Worm (Caenorhabditis elegans): ENCODE data around the gene CC8.3.

Gene CC8.3

ce11 chrIV:3652784-3653383, 10.8 kb upstream of the CC8.3 start:
- TF ChIP-seq F13C5.2 (tag; optimal IDR thresholded peaks at IDR 0.05) (no peak), aly-1 (tag; optimal IDR thresholded peaks at IDR 0.05) (no peak), ama-1 (optimal IDR thresholded peaks at IDR 0.05) (no peak), ceh-36 (tag; optimal IDR thresholded peaks at IDR 0.05) (no peak), hmbx-1 (tag; optimal IDR thresholded peaks at IDR 0.05) (no peak), pes-1 (GFP tag; IDR thresholded peaks at IDR 0.05) (no peak), hmg-4 (GFP tag; optimal IDR thresholded peaks at IDR 0.05) (no peak), flt-1 (GFP tag; IDR thresholded peaks at IDR 0.05) (no peak), B0310.2 (tag; optimal IDR thresholded peaks at IDR 0.05) (no peak), tra-4 (tag; optimal IDR thresholded peaks at IDR 0.05) (no peak), hnd-1 (tag; optimal IDR thresholded peaks at IDR 0.05) (no peak), ceh-13 (GFP tag; optimal IDR thresholded peaks at IDR 0.05) (no peak), tbx-37 (GFP tag; conservative IDR thresholded peaks at IDR 0.05) (no peak), ets-7 (tag; optimal IDR thresholded peaks at IDR 0.05) (no peak), scrt-1 (GFP tag; IDR thresholded peaks at IDR 0.05) (no peak), sea-1 (GFP tag; conservative IDR thresholded peaks at IDR 0.05) (no peak), tbx-11 (GFP tag; IDR thresholded peaks at IDR 0.05) (no peak)

ce11 chrIV:3652223-3652622, 10.1 kb upstream of the CC8.3 start:
- no peak for TF ChIP-seq hmbx-1 (tag; optimal IDR thresholded peaks at IDR 0.05)
- no peak for TF ChIP-seq ceh-13 (GFP tag; optimal IDR thresholded peaks at IDR 0.05)
- no peak for TF ChIP-seq ets-7 (tag; optimal IDR thresholded peaks at IDR 0.05)
- TF ChIP-seq flt-1 (GFP tag; IDR thresholded peaks at IDR 0.05), result no peak
- no peak for TF ChIP-seq pes-1 (GFP tag; IDR thresholded peaks at IDR 0.05)
- TF ChIP-seq tra-4 (tag; optimal IDR thresholded peaks at IDR 0.05), result no peak
- no peak for TF ChIP-seq tbx-37 (GFP tag; conservative IDR thresholded peaks at IDR 0.05)
- TF ChIP-seq sea-1 (GFP tag; conservative IDR thresholded peaks at IDR 0.05), result no peak
- no peak for TF ChIP-seq hnd-1 (tag; optimal IDR thresholded peaks at IDR 0.05)
- no peak for TF ChIP-seq scrt-1 (GFP tag; IDR thresholded peaks at IDR 0.05)
- no peak for TF ChIP-seq tbx-11 (GFP tag; IDR thresholded peaks at IDR 0.05)
- no peak for TF ChIP-seq aly-1 (tag; optimal IDR thresholded peaks at IDR 0.05)
- no peak for TF ChIP-seq hmg-4 (GFP tag; optimal IDR thresholded peaks at IDR 0.05)
- TF ChIP-seq B0310.2 (tag; optimal IDR thresholded peaks at IDR 0.05), result no peak
- TF ChIP-seq ama-1 (optimal IDR thresholded peaks at IDR 0.05), result no peak

ce11 chrIV:3648634-3649240, 6.6 kb upstream of the CC8.3 start, which contains the start of gene CC8.2:
Gene CC8.2 (minus strand): TSS chrIV:3648684.
- no peak for TF ChIP-seq ama-1 (optimal IDR thresholded peaks at IDR 0.05)
- no peak for TF ChIP-seq hnd-1 (tag; optimal IDR thresholded peaks at IDR 0.05)
- no peak for TF ChIP-seq scrt-1 (GFP tag; IDR thresholded peaks at IDR 0.05)
- no peak for TF ChIP-seq tra-4 (tag; optimal IDR thresholded peaks at IDR 0.05)

- TF ChIP-seq hnd-1 (tag; optimal IDR thresholded peaks at IDR 0.05), result no peak
- no peak for TF ChIP-seq B0310.2 (tag; optimal IDR thresholded peaks at IDR 0.05)
- TF ChIP-seq ama-1 (optimal IDR thresholded peaks at IDR 0.05), result no peak
- no peak for TF ChIP-seq hmg-4 (GFP tag; optimal IDR thresholded peaks at IDR 0.05)
- no peak for TF ChIP-seq tra-4 (tag; optimal IDR thresholded peaks at IDR 0.05)
- TF ChIP-seq flt-1 (GFP tag; IDR thresholded peaks at IDR 0.05), result no peak
Observed at ce11 chrIV:3647551-3647950, 5.5 kb upstream of the CC8.3 start.

DNA sequence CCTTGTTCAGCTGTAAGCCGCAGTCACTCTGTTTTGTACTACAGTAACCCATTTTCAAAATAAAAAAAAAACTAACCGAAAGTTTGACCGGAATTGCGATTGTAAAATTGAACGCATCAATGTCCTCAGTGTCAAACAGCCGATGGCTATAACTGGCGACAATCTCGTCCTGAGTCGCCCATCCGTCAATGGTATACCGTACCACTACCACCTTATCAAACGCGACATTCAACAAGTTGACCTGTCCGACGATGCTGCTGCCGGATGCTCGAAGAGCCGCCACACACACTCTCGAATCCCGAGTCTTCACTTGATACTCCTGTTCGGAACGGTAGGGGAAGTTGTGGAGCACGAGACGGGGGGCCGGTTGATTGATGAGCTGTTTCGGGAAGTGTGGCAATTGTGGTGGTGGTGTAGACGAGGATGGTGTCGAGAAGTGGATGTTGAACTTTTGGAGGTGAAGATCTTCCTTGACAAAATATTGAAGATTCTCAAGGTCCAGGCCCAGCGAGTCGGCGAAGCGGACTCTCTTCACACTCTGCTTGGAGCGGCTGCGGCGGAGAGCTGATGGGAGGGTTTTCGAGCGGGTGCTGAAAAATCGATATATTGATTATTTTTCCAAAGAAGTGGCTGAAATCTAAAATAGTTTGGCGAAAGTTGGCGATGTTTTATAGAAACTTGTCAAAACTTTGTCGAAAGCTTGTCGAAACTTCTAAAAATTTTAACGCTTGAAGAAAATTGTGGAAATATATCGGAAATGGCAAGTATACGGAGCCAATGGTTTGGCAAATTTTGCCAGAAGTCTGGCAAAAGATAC, 4.5 kb upstream of the CC8.3 start:
- TF ChIP-seq tbx-37 (GFP tag; conservative IDR thresholded peaks at IDR 0.05) (no peak), ama-1 (optimal IDR thresholded peaks at IDR 0.05) (no peak), tra-4 (tag; optimal IDR thresholded peaks at IDR 0.05) (no peak), hmbx-1 (tag; optimal IDR thresholded peaks at IDR 0.05) (no peak), ceh-36 (tag; optimal IDR thresholded peaks at IDR 0.05) (no peak), ceh-13 (GFP tag; optimal IDR thresholded peaks at IDR 0.05) (no peak), hmg-4 (GFP tag; optimal IDR thresholded peaks at IDR 0.05) (no peak), ets-7 (tag; optimal IDR thresholded peaks at IDR 0.05) (no peak), tbx-11 (GFP tag; IDR thresholded peaks at IDR 0.05) (no peak), sea-1 (GFP tag; conservative IDR thresholded peaks at IDR 0.05) (no peak), B0310.2 (tag; optimal IDR thresholded peaks at IDR 0.05) (no peak), pes-1 (GFP tag; IDR thresholded peaks at IDR 0.05) (no peak), aly-1 (tag; optimal IDR thresholded peaks at IDR 0.05) (no peak), flt-1 (GFP tag; IDR thresholded peaks at IDR 0.05) (no peak), hnd-1 (tag; optimal IDR thresholded peaks at IDR 0.05) (no peak), F13C5.2 (tag; optimal IDR thresholded peaks at IDR 0.05) (no peak), scrt-1 (GFP tag; IDR thresholded peaks at IDR 0.05) (no peak)

DNA sequence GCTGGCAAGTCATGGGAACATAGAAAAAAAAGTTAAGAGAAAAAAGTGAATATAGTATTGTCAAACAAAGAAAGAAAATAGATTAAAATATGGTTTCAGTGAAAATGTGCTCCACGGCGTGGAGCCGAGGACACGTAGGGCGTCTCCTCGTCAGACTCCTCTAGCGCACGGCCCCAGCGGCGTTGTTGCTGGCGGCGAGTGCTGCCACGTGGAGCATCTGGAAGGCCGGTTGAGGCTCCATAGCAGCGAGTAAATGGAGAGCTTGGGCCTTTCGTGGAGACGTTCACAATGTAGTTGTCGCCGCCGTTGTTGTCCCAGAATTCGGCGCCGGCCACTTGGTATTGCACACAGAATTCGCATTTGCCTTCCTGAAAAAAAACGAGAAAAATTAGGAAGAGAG, 3.4 kb upstream of the CC8.3 start:
- TF ChIP-seq F13C5.2 (tag; optimal IDR thresholded peaks at IDR 0.05) (no peak), scrt-1 (GFP tag; IDR thresholded peaks at IDR 0.05) (no peak), pes-1 (GFP tag; IDR thresholded peaks at IDR 0.05) (no peak), hmg-4 (GFP tag; optimal IDR thresholded peaks at IDR 0.05) (no peak), ceh-36 (tag; optimal IDR thresholded peaks at IDR 0.05) (no peak), flt-1 (GFP tag; IDR thresholded peaks at IDR 0.05) (no peak), ets-7 (tag; optimal IDR thresholded peaks at IDR 0.05) (no peak), ama-1 (optimal IDR thresholded peaks at IDR 0.05) (no peak), ceh-13 (GFP tag; optimal IDR thresholded peaks at IDR 0.05) (no peak), B0310.2 (tag; optimal IDR thresholded peaks at IDR 0.05) (no peak)

ce11 chrIV:3644863-3645378, 2.8 kb upstream of the CC8.3 start:
- TF ChIP-seq pes-1 (GFP tag; IDR thresholded peaks at IDR 0.05) (no peak), hmg-4 (GFP tag; optimal IDR thresholded peaks at IDR 0.05) (no peak), tra-4 (tag; optimal IDR thresholded peaks at IDR 0.05) (no peak), hnd-1 (tag; optimal IDR thresholded peaks at IDR 0.05) (no peak), hmbx-1 (tag; optimal IDR thresholded peaks at IDR 0.05) (no peak), scrt-1 (GFP tag; IDR thresholded peaks at IDR 0.05) (no peak), aly-1 (tag; optimal IDR thresholded peaks at IDR 0.05) (no peak)
